Worm (Caenorhabditis elegans): Measurements from ENCODE around the gene T12B5.14.

The T12B5.14 gene

ce11 chrIII:954553-954952 lies at the start of gene T12B5.14, which contains the start of gene T12B5.15:
Gene T12B5.14, plus strand, starts transcription at chrIII:954873.
Gene T12B5.15, minus strand, starts transcription at chrIII:954653.
- TF ChIP-seq tra-4 (tag; optimal IDR thresholded peaks at IDR 0.05) = no peak
- TF ChIP-seq ceh-36 (tag; optimal IDR thresholded peaks at IDR 0.05) = no peak
- TF ChIP-seq hmg-4 (GFP tag; optimal IDR thresholded peaks at IDR 0.05) = no peak
- no peak for TF ChIP-seq hmbx-1 (tag; optimal IDR thresholded peaks at IDR 0.05)
- TF ChIP-seq ceh-13 (GFP tag; optimal IDR thresholded peaks at IDR 0.05) = no peak

- no peak for TF ChIP-seq tbx-37 (GFP tag; conservative IDR thresholded peaks at IDR 0.05)
- TF ChIP-seq hnd-1 (tag; optimal IDR thresholded peaks at IDR 0.05) = no peak
- TF ChIP-seq B0310.2 (tag; optimal IDR thresholded peaks at IDR 0.05) = no peak
- TF ChIP-seq ets-7 (tag; optimal IDR thresholded peaks at IDR 0.05) = no peak
- TF ChIP-seq hmg-4 (GFP tag; optimal IDR thresholded peaks at IDR 0.05) = no peak
- no peak for TF ChIP-seq ceh-13 (GFP tag; optimal IDR thresholded peaks at IDR 0.05)
- no peak for TF ChIP-seq flt-1 (GFP tag; IDR thresholded peaks at IDR 0.05)
- TF ChIP-seq sea-1 (GFP tag; conservative IDR thresholded peaks at IDR 0.05) = no peak
- TF ChIP-seq pes-1 (GFP tag; IDR thresholded peaks at IDR 0.05) = no peak
- TF ChIP-seq tbx-11 (GFP tag; IDR thresholded peaks at IDR 0.05) = no peak
These were observed 47.4 kb upstream of the T12B5.14 start, which contains the start of gene F23H11.4 for ce11 chrIII:907311-907710. Gene F23H11.4, minus strand, starts transcription at chrIII:907539.

- TF ChIP-seq F13C5.2 (tag; optimal IDR thresholded peaks at IDR 0.05) = no peak
- TF ChIP-seq tbx-37 (GFP tag; conservative IDR thresholded peaks at IDR 0.05) = no peak
- TF ChIP-seq aly-1 (tag; optimal IDR thresholded peaks at IDR 0.05) = no peak
- no peak for TF ChIP-seq sea-1 (GFP tag; conservative IDR thresholded peaks at IDR 0.05)
- TF ChIP-seq hnd-1 (tag; optimal IDR thresholded peaks at IDR 0.05) = no peak
- no peak for TF ChIP-seq B0310.2 (tag; optimal IDR thresholded peaks at IDR 0.05)
- no peak for TF ChIP-seq scrt-1 (GFP tag; IDR thresholded peaks at IDR 0.05)
- TF ChIP-seq tbx-11 (GFP tag; IDR thresholded peaks at IDR 0.05) = no peak
- TF ChIP-seq ama-1 (optimal IDR thresholded peaks at IDR 0.05) = no peak
- TF ChIP-seq ceh-13 (GFP tag; optimal IDR thresholded peaks at IDR 0.05) = no peak
- TF ChIP-seq pes-1 (GFP tag; IDR thresholded peaks at IDR 0.05) = no peak
- no peak for TF ChIP-seq hmg-4 (GFP tag; optimal IDR thresholded peaks at IDR 0.05)
- TF ChIP-seq ceh-36 (tag; optimal IDR thresholded peaks at IDR 0.05) = no peak
- no peak for TF ChIP-seq tra-4 (tag; optimal IDR thresholded peaks at IDR 0.05)
- no peak for TF ChIP-seq flt-1 (GFP tag; IDR thresholded peaks at IDR 0.05)
- no peak for TF ChIP-seq ets-7 (tag; optimal IDR thresholded peaks at IDR 0.05)
- TF ChIP-seq hmbx-1 (tag; optimal IDR thresholded peaks at IDR 0.05) = no peak
These were observed 46.7 kb upstream of the T12B5.14 start for ce11 chrIII:907990-908389.

DNA sequence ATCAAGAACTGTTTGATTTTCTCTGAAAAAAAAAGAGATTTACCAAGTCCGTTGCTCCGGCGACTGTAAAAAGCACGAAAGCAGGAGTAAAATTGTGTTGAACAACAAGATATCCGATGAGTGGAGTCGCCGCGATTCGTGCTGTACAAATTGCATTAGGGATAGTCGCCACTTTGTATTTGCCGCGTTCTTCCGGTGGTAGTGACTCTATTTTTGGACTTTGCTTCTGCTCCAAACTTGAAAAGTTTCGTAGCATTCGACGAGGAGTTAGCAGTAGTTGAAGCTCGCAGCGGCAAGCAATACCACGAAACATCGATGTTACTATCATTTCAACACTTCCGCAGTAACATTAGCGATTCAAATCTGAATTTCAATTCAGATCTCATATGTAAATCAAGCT lies 45.1 kb upstream of the T12B5.14 start, which contains the start of gene crls-1:
Gene crls-1 (minus strand): TSS at position 363 of the 400 bp plus-strand sequence.
- TF ChIP-seq ceh-13 (GFP tag; optimal IDR thresholded peaks at IDR 0.05) (no peak), ama-1 (optimal IDR thresholded peaks at IDR 0.05) (no peak), ets-7 (tag; optimal IDR thresholded peaks at IDR 0.05) (no peak), F13C5.2 (tag; optimal IDR thresholded peaks at IDR 0.05) (no peak)

- no peak for TF ChIP-seq ceh-13 (GFP tag; optimal IDR thresholded peaks at IDR 0.05)
- TF ChIP-seq aly-1 (tag; optimal IDR thresholded peaks at IDR 0.05) = no peak
- no peak for TF ChIP-seq ama-1 (optimal IDR thresholded peaks at IDR 0.05)
- TF ChIP-seq tra-4 (tag; optimal IDR thresholded peaks at IDR 0.05) = no peak
- no peak for TF ChIP-seq pes-1 (GFP tag; IDR thresholded peaks at IDR 0.05)
- no peak for TF ChIP-seq tbx-37 (GFP tag; conservative IDR thresholded peaks at IDR 0.05)
- TF ChIP-seq sea-1 (GFP tag; conservative IDR thresholded peaks at IDR 0.05) = no peak
These were observed 43.9 kb upstream of the T12B5.14 start, which contains the start of the genes F23H11.5 and bra-2 for ce11 chrIII:910540-911311. Gene F23H11.5, minus strand, starts transcription at chrIII:910590. Gene bra-2, plus strand, starts transcription at chrIII:911261.

- no peak for TF ChIP-seq tbx-11 (GFP tag; IDR thresholded peaks at IDR 0.05)
These were observed 37.8 kb upstream of the T12B5.14 start, which contains the start of gene idpp-13 for ce11 chrIII:916897-917296. Gene idpp-13, minus strand, starts transcription at chrIII:916997.

ce11 chrIII:919322-919721 lies 35.4 kb upstream of the T12B5.14 start, which contains the start of gene F23H11.7:
Gene F23H11.7, minus strand, starts transcription at chrIII:919422.
- no peak for TF ChIP-seq B0310.2 (tag; optimal IDR thresholded peaks at IDR 0.05)
- no peak for TF ChIP-seq hmg-4 (GFP tag; optimal IDR thresholded peaks at IDR 0.05)
- no peak for TF ChIP-seq tbx-11 (GFP tag; IDR thresholded peaks at IDR 0.05)
- no peak for TF ChIP-seq scrt-1 (GFP tag; IDR thresholded peaks at IDR 0.05)
- TF ChIP-seq ceh-13 (GFP tag; optimal IDR thresholded peaks at IDR 0.05) = no peak
- TF ChIP-seq flt-1 (GFP tag; IDR thresholded peaks at IDR 0.05) = no peak
- TF ChIP-seq tbx-37 (GFP tag; conservative IDR thresholded peaks at IDR 0.05) = no peak
- TF ChIP-seq F13C5.2 (tag; optimal IDR thresholded peaks at IDR 0.05) = no peak
- TF ChIP-seq aly-1 (tag; optimal IDR thresholded peaks at IDR 0.05) = no peak
- TF ChIP-seq tra-4 (tag; optimal IDR thresholded peaks at IDR 0.05) = no peak
- no peak for TF ChIP-seq sea-1 (GFP tag; conservative IDR thresholded peaks at IDR 0.05)
- TF ChIP-seq hmbx-1 (tag; optimal IDR thresholded peaks at IDR 0.05) = no peak
- TF ChIP-seq pes-1 (GFP tag; IDR thresholded peaks at IDR 0.05) = no peak
- no peak for TF ChIP-seq ets-7 (tag; optimal IDR thresholded peaks at IDR 0.05)

DNA sequence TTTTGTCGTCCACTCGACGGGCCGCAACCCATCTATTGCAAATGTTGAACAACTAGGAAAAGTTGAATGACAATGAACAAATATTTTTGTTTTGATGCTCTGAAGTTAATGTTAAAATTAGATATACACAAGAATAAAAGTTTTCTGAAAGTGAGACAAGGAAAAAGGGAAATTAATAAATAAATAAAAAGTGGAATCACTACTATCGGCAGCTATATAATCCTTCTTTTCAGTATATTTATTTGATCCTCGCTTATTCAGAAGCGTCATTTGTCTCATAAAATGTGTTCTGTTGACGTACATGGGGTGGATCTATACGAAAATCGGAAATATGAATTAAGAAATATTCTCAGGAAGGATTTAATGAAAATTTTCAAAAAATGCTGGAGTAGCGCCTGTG lies 28.5 kb upstream of the T12B5.14 start, which contains the start of gene pef-1:
Gene pef-1 (minus strand): TSS at position 101 of the 400 bp plus-strand sequence.
- TF ChIP-seq tra-4 (tag; optimal IDR thresholded peaks at IDR 0.05) (no peak), sea-1 (GFP tag; conservative IDR thresholded peaks at IDR 0.05) (no peak), flt-1 (GFP tag; IDR thresholded peaks at IDR 0.05) (no peak), hnd-1 (tag; optimal IDR thresholded peaks at IDR 0.05) (no peak), ceh-13 (GFP tag; optimal IDR thresholded peaks at IDR 0.05) (no peak), ets-7 (tag; optimal IDR thresholded peaks at IDR 0.05) (no peak), B0310.2 (tag; optimal IDR thresholded peaks at IDR 0.05) (no peak), aly-1 (tag; optimal IDR thresholded peaks at IDR 0.05) (no peak), F13C5.2 (tag; optimal IDR thresholded peaks at IDR 0.05) (no peak), hmg-4 (GFP tag; optimal IDR thresholded peaks at IDR 0.05) (no peak)

Measured in whole organism, early embryonic.